Worm (Caenorhabditis elegans): Measurements from ENCODE around the gene col-152.

The col-152 gene

ce11 chrV:10555239-10555638 is 5.5 kb upstream of the col-152 start, which contains the start of gene F32G8.3:
Gene F32G8.3 (minus strand): TSS chrV:10555339.
- TF ChIP-seq ama-1 (optimal IDR thresholded peaks at IDR 0.05) (no peak), nhr-28 (tag; optimal IDR thresholded peaks at IDR 0.05) (no peak), elt-3 (tag; optimal IDR thresholded peaks at IDR 0.05) (no peak), unc-62 (GFP tag; optimal IDR thresholded peaks at IDR 0.05) (no peak), ceh-28 (tag; optimal IDR thresholded peaks at IDR 0.05) (no peak), fkh-10 (GFP tag; optimal IDR thresholded peaks at IDR 0.05) (no peak), pqm-1 (tag; optimal IDR thresholded peaks at IDR 0.05) (no peak), nhr-237 (tag; optimal IDR thresholded peaks at IDR 0.05) (no peak), mdl-1 (tag; optimal IDR thresholded peaks at IDR 0.05) (no peak), ceh-16 (tag; optimal IDR thresholded peaks at IDR 0.05) (no peak), fkh-2 (tag; optimal IDR thresholded peaks at IDR 0.05) (no peak)

ce11 chrV:10556362-10556761 is 4.4 kb upstream of the col-152 start:
- TF ChIP-seq lin-15B (tag; optimal IDR thresholded peaks at IDR 0.05) (no peak), lsy-12 (tag; optimal IDR thresholded peaks at IDR 0.05) (no peak), ceh-16 (tag; optimal IDR thresholded peaks at IDR 0.05) (no peak), unc-62 (GFP tag; optimal IDR thresholded peaks at IDR 0.05) (no peak), nhr-25 (tag; optimal IDR thresholded peaks at IDR 0.05) (no peak), elt-2 (tag; optimal IDR thresholded peaks at IDR 0.05) (no peak), elt-3 (tag; optimal IDR thresholded peaks at IDR 0.05) (no peak), nhr-76 (tag; optimal IDR thresholded peaks at IDR 0.05) (no peak), snpc-4 (tag; optimal IDR thresholded peaks at IDR 0.05) (no peak), nhr-67 (tag; optimal IDR thresholded peaks at IDR 0.05) (no peak), fkh-10 (GFP tag; optimal IDR thresholded peaks at IDR 0.05) (no peak), egl-5 (tag; optimal IDR thresholded peaks at IDR 0.05) (no peak)

ce11 chrV:10557094-10557493 is 3.6 kb upstream of the col-152 start:
- TF ChIP-seq elt-1 (tag; optimal IDR thresholded peaks at IDR 0.05) (no peak), nhr-23 (tag; optimal IDR thresholded peaks at IDR 0.05) (peak; percentile 40), ceh-16 (tag; optimal IDR thresholded peaks at IDR 0.05) (no peak), sea-2 (GFP tag; optimal IDR thresholded peaks at IDR 0.05) (no peak), elt-3 (tag; optimal IDR thresholded peaks at IDR 0.05) (peak in 1 of 3 experiments; percentile 55), skn-1 (tag; optimal IDR thresholded peaks at IDR 0.05) (no peak), unc-39 (tag; optimal IDR thresholded peaks at IDR 0.05) (no peak), fkh-10 (GFP tag; optimal IDR thresholded peaks at IDR 0.05) (no peak), nhr-25 (tag; optimal IDR thresholded peaks at IDR 0.05) (peak; percentile 24)

- TF ChIP-seq egl-27 (tag; optimal IDR thresholded peaks at IDR 0.05) = no peak
Measured at ce11 chrV:10557676-10558075, 3.0 kb upstream of the col-152 start, which contains the start of gene best-14. Gene best-14 (plus strand): TSS chrV:10557976.

DNA sequence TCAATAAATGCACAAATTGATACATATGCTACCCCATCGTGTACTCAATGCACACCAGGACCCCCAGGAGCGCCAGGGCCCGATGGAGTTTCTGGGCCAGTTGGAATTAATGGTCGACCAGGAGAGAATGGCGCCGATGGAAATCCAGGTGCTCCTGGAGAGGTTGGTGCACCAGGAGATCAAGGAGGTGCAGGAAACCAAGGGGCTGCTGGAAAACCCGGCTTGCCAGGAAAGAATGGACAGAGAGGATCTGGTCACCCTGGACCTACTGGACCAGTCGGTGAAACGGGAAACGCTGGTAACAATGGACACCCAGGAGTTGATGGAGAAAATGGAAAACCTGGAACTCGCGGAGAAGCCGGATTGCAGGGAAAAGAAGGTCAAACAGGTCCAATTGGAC is 911 bp downstream of the col-152 start:
- TF ChIP-seq elt-2 (tag; optimal IDR thresholded peaks at IDR 0.05) (no peak), ceh-28 (tag; optimal IDR thresholded peaks at IDR 0.05) (no peak), ztf-4 (tag; optimal IDR thresholded peaks at IDR 0.05) (no peak), nhr-12 (tag; optimal IDR thresholded peaks at IDR 0.05) (no peak), unc-62 (GFP tag; optimal IDR thresholded peaks at IDR 0.05) (no peak), pha-4 (tag; optimal IDR thresholded peaks at IDR 0.05) (no peak), fkh-10 (GFP tag; optimal IDR thresholded peaks at IDR 0.05) (no peak), elt-3 (tag; optimal IDR thresholded peaks at IDR 0.05) (no peak), mml-1 (tag; optimal IDR thresholded peaks at IDR 0.05) (no peak), snpc-4 (tag; optimal IDR thresholded peaks at IDR 0.05) (no peak), zag-1 (tag; optimal IDR thresholded peaks at IDR 0.05) (no peak), ceh-82 (tag; optimal IDR thresholded peaks at IDR 0.05) (no peak), R02D3.7 (tag; optimal IDR thresholded peaks at IDR 0.05) (no peak), ztf-11 (tag; optimal IDR thresholded peaks at IDR 0.05) (no peak), ceh-16 (tag; optimal IDR thresholded peaks at IDR 0.05) (no peak), skn-1 (tag; optimal IDR thresholded peaks at IDR 0.05) (no peak), nfya-1 (tag; optimal IDR thresholded peaks at IDR 0.05; ENCODE audit: insufficient read depth) (no peak), ceh-9 (tag; optimal IDR thresholded peaks at IDR 0.05) (no peak), nhr-237 (tag; optimal IDR thresholded peaks at IDR 0.05) (no peak), unc-39 (tag; optimal IDR thresholded peaks at IDR 0.05) (no peak)
